Worm (Caenorhabditis elegans) whole organism, L4/young adult: ENCODE measurements around the gene F53H8.3.

Experiments used
- W03F9.2 ChIP-seq: fragments of 150-350 bp; optimal IDR thresholded peaks from 2 replicates; lab custom pipeline; 2014; ENCODE audit warnings: missing biosample characterization, missing genetic modification characterization
- dao-5 ChIP-seq: sonication (generic microtip); optimal IDR thresholded peaks from 2 replicates; lab custom pipeline; 2016; ENCODE audit warnings: missing genotype, missing genetic modification characterization, moderate library complexity, missing compliant biosample characterization
- him-1 ChIP-seq: sonication (generic microtip); optimal IDR thresholded peaks from 2 replicates; lab custom pipeline; 2016; ENCODE audit warnings: missing genotype, missing genetic modification reagents, missing genetic modification characterization, missing compliant biosample characterization

F53H8.3 gene

ce11 chrX:938269-938883, at the start of gene F53H8.3:
Gene F53H8.3 (plus strand): TSS chrX:938543.
- TF ChIP-seq dao-5 (tag; lab: Kevin White, UChicago) (no peak), him-1 (tag; lab: Kevin White, UChicago) (no peak), W03F9.2 (tag; lab: Kevin White, UChicago) (no peak)

ce11 chrX:897948-898347, 40.4 kb upstream of the F53H8.3 start, which contains the start of gene mab-7:
Gene mab-7 (minus strand): TSS chrX:898048.
- no peak for TF ChIP-seq W03F9.2 (tag; lab: Kevin White, UChicago)
- no peak for TF ChIP-seq him-1 (tag; lab: Kevin White, UChicago)
- TF ChIP-seq dao-5 (tag; lab: Kevin White, UChicago): no peak

ce11 chrX:902512-902911, 35.8 kb upstream of the F53H8.3 start, which contains the start of gene ZC13.10:
Gene ZC13.10 (minus strand): TSS chrX:902612.
- no peak for TF ChIP-seq W03F9.2 (tag; lab: Kevin White, UChicago)
- TF ChIP-seq him-1 (tag; lab: Kevin White, UChicago): no peak
- no peak for TF ChIP-seq dao-5 (tag; lab: Kevin White, UChicago)

ce11 chrX:910337-910736, 28.0 kb upstream of the F53H8.3 start:
- TF ChIP-seq dao-5 (tag; lab: Kevin White, UChicago) (no peak), W03F9.2 (tag; lab: Kevin White, UChicago) (no peak), him-1 (tag; lab: Kevin White, UChicago) (peak; percentile 13)

- no peak for TF ChIP-seq dao-5 (tag; lab: Kevin White, UChicago)
- TF ChIP-seq W03F9.2 (tag; lab: Kevin White, UChicago): no peak
- no peak for TF ChIP-seq him-1 (tag; lab: Kevin White, UChicago)
These were observed 25.8 kb upstream of the F53H8.3 start for ce11 chrX:912564-912963.

ce11 chrX:912990-913389, 25.4 kb upstream of the F53H8.3 start, which contains the start of gene F35H12.6:
Gene F35H12.6 (plus strand): TSS chrX:913290.
- TF ChIP-seq W03F9.2 (tag; lab: Kevin White, UChicago) (no peak), dao-5 (tag; lab: Kevin White, UChicago) (no peak)

ce11 chrX:915510-915909, 22.8 kb upstream of the F53H8.3 start, which contains the start of gene sel-12:
Gene sel-12 (plus strand): TSS chrX:915867.
- TF ChIP-seq dao-5 (tag; lab: Kevin White, UChicago): no peak
- no peak for TF ChIP-seq W03F9.2 (tag; lab: Kevin White, UChicago)
- TF ChIP-seq him-1 (tag; lab: Kevin White, UChicago): no peak

ce11 chrX:918097-918496, 20.2 kb upstream of the F53H8.3 start, which contains the start of gene F35H12.5:
Gene F35H12.5 (plus strand): TSS chrX:918397.
- no peak for TF ChIP-seq him-1 (tag; lab: Kevin White, UChicago)
- TF ChIP-seq W03F9.2 (tag; lab: Kevin White, UChicago): no peak
- no peak for TF ChIP-seq dao-5 (tag; lab: Kevin White, UChicago)

ce11 chrX:924495-925008, 13.8 kb upstream of the F53H8.3 start, which contains the start of the genes pifk-1 and tbc-11:
Gene pifk-1 (minus strand): TSS chrX:924511.
Gene tbc-11 (plus strand): TSS chrX:924958.
- TF ChIP-seq him-1 (tag; lab: Kevin White, UChicago) (no peak), W03F9.2 (tag; lab: Kevin White, UChicago) (peak; percentile 63), dao-5 (tag; lab: Kevin White, UChicago) (no peak)

- no peak for TF ChIP-seq W03F9.2 (tag; lab: Kevin White, UChicago)
- no peak for TF ChIP-seq him-1 (tag; lab: Kevin White, UChicago)
- no peak for TF ChIP-seq dao-5 (tag; lab: Kevin White, UChicago)
These were observed 12.2 kb upstream of the F53H8.3 start for ce11 chrX:926125-926524.

ce11 chrX:927632-928031, 10.7 kb upstream of the F53H8.3 start:
- TF ChIP-seq him-1 (tag; lab: Kevin White, UChicago): no peak
- no peak for TF ChIP-seq W03F9.2 (tag; lab: Kevin White, UChicago)
- TF ChIP-seq dao-5 (tag; lab: Kevin White, UChicago): no peak

- TF ChIP-seq him-1 (tag; lab: Kevin White, UChicago) (peak; percentile 60), dao-5 (tag; lab: Kevin White, UChicago) (no peak), W03F9.2 (tag; lab: Kevin White, UChicago) (no peak)
These were observed 5.5 kb upstream of the F53H8.3 start for ce11 chrX:932874-933273.

- TF ChIP-seq dao-5 (tag; lab: Kevin White, UChicago) (no peak), him-1 (tag; lab: Kevin White, UChicago) (no peak), W03F9.2 (tag; lab: Kevin White, UChicago) (no peak)
These were observed 4.8 kb upstream of the F53H8.3 start, which contains the start of gene F35H12.1 for ce11 chrX:933504-933903. Gene F35H12.1 (plus strand): TSS chrX:933804.
